Worm (Caenorhabditis elegans) whole organism, mixed stage, embryonic: Measurements from ENCODE around the gene ugt-4.

Experiments used
- ces-1 ChIP-seq: fragments of 150-350 bp; optimal IDR thresholded peaks from 2 replicates; lab custom pipeline; 2014; ENCODE audit warnings: missing biosample characterization, missing genetic modification reagents, missing genetic modification characterization
- hlh-1 ChIP-seq: fragments of 150-350 bp; optimal IDR thresholded peaks from 2 replicates; lab custom pipeline; 2014; ENCODE audit warnings: missing biosample characterization, missing genetic modification reagents, missing genetic modification characterization
- lin-13 ChIP-seq: fragments of 150-350 bp; optimal IDR thresholded peaks from 2 replicates; lab custom pipeline; 2014; ENCODE audit warnings: missing biosample characterization, missing genetic modification characterization
- nhr-12 ChIP-seq: fragments of 150-350 bp; optimal IDR thresholded peaks from 2 replicates; lab custom pipeline; 2014; ENCODE audit warnings: missing biosample characterization, missing genetic modification characterization
- nhr-28 ChIP-seq: fragments of 150-350 bp; optimal IDR thresholded peaks from 2 replicates; lab custom pipeline; 2014; ENCODE audit warnings: missing biosample characterization, missing genetic modification characterization
- nhr-76 ChIP-seq: sonication (generic microtip); optimal IDR thresholded peaks from 2 replicates; lab custom pipeline; 2017; ENCODE audit warnings: missing biosample characterization, missing genetic modification characterization
- tbx-8 ChIP-seq: fragments of 200-800 bp; sonication (Bioruptor generic); optimal IDR thresholded peaks from 2 replicates; lab custom pipeline; 2018; ENCODE audit warnings: mild to moderate bottlenecking, missing genetic modification characterization, moderate library complexity, missing compliant biosample characterization
- zip-8 ChIP-seq: fragments of 150-350 bp; optimal IDR thresholded peaks from 2 replicates; lab custom pipeline; 2014; ENCODE audit warnings: missing biosample characterization, missing genetic modification characterization

ce11 chrV:12815386-12815785, 20.2 kb upstream of the ugt-4 start:
- TF ChIP-seq tbx-8 (GFP tag; lab: Kevin White, UChicago) (no peak), hlh-1 (tag; lab: Kevin White, UChicago) (no peak), nhr-12 (no peak), zip-8 (no peak), lin-13 (tag; lab: Kevin White, UChicago) (no peak), ces-1 (no peak), nhr-28 (tag; lab: Kevin White, UChicago) (no peak), nhr-76 (no peak)
